Worm (Caenorhabditis elegans) whole organism, mixed stage, embryonic: ENCODE measurements around the gene Y39A1A.22.

ENCODE experiments used
- M03D4.4 ChIP-seq: sonication (generic microtip); optimal IDR thresholded peaks from 2 replicates; lab custom pipeline; 2017; ENCODE audit warnings: mild to moderate bottlenecking, missing genetic modification characterization, missing compliant biosample characterization
- blmp-1 ChIP-seq: fragments of 150-350 bp; optimal IDR thresholded peaks from 2 replicates; lab custom pipeline; 2014; ENCODE audit warnings: missing biosample characterization, missing genetic modification characterization
- nhr-28 ChIP-seq: fragments of 150-350 bp; optimal IDR thresholded peaks from 2 replicates; lab custom pipeline; 2014; ENCODE audit warnings: missing biosample characterization, missing genetic modification characterization
- snpc-4 ChIP-seq: fragments of 150-350 bp; optimal IDR thresholded peaks from 2 replicates; lab custom pipeline; 2014; ENCODE audit warnings: missing biosample characterization, missing genetic modification characterization

ce11 chrIII:10694294-10694693, 12.5 kb downstream of the Y39A1A.22 start, which contains the start of the genes Y39A1A.18 and fmo-3:
- no peak for TF ChIP-seq snpc-4 (tag; lab: Kevin White, UChicago)
- TF ChIP-seq M03D4.4 (tag; lab: Kevin White, UChicago) = no peak
- TF ChIP-seq blmp-1 (tag; lab: Kevin White, UChicago) = no peak
- no peak for TF ChIP-seq nhr-28 (tag; lab: Kevin White, UChicago)
